Worm (Caenorhabditis elegans) whole organism, L4/young adult: ENCODE data around the gene F29B9.1.

ENCODE experiments used
- W03F9.2 ChIP-seq: fragments of 150-350 bp; optimal IDR thresholded peaks from 2 replicates; lab custom pipeline; 2014; ENCODE audit warnings: missing biosample characterization, missing genetic modification characterization
- dao-5 ChIP-seq: sonication (generic microtip); optimal IDR thresholded peaks from 2 replicates; lab custom pipeline; 2016; ENCODE audit warnings: missing genotype, missing genetic modification characterization, moderate library complexity, missing compliant biosample characterization
- him-1 ChIP-seq: sonication (generic microtip); optimal IDR thresholded peaks from 2 replicates; lab custom pipeline; 2016; ENCODE audit warnings: missing genotype, missing genetic modification reagents, missing genetic modification characterization, missing compliant biosample characterization

- TF ChIP-seq him-1 (tag; lab: Kevin White, UChicago) (no peak), dao-5 (tag; lab: Kevin White, UChicago) (no peak), W03F9.2 (tag; lab: Kevin White, UChicago) (no peak)
Observed at ce11 chrIV:4674322-4674721, 9.1 kb downstream of the F29B9.1 start.
